Worm (Caenorhabditis elegans) whole organism, L3 larva: Measurements from ENCODE around the gene W06E11.1.

ENCODE experiments used
- ZK546.5 ChIP-seq: sonication (generic microtip); optimal IDR thresholded peaks from 2 replicates; lab custom pipeline; 2017; ENCODE audit warnings: missing biosample characterization, missing genetic modification characterization
- ama-1 ChIP-seq: fragments of 150-350 bp; optimal IDR thresholded peaks from 2 replicates; lab custom pipeline; 2018
- ceh-28 ChIP-seq: fragments of 150-350 bp; optimal IDR thresholded peaks from 2 replicates; lab custom pipeline; 2014; ENCODE audit warnings: missing biosample characterization, missing genetic modification reagents, missing genetic modification characterization
- ceh-82 ChIP-seq: fragments of 150-350 bp; optimal IDR thresholded peaks from 2 replicates; lab custom pipeline; 2014; ENCODE audit warnings: missing biosample characterization, missing genetic modification characterization
- ceh-9 ChIP-seq: sonication (generic microtip); optimal IDR thresholded peaks from 2 replicates; lab custom pipeline; 2018; ENCODE audit warnings: missing biosample characterization, missing genetic modification characterization
- egl-27 ChIP-seq: sonication (generic microtip); optimal IDR thresholded peaks from 4 replicates; lab custom pipeline; 2017; ENCODE audit warnings: missing biosample characterization, missing genetic modification reagents, missing genetic modification characterization
- egl-5 ChIP-seq: fragments of 150-350 bp; optimal IDR thresholded peaks from 2 replicates; lab custom pipeline; 2017; ENCODE audit warnings: missing biosample characterization, missing genetic modification reagents, missing genetic modification characterization, inconsistent platforms
- elt-1 ChIP-seq: fragments of 150-350 bp; optimal IDR thresholded peaks from 2 replicates; lab custom pipeline; 2014; ENCODE audit warnings: missing biosample characterization, missing genetic modification characterization
- elt-2 ChIP-seq: sonication (generic microtip); optimal IDR thresholded peaks from 2 replicates; lab custom pipeline; 2016; ENCODE audit warnings: missing genetic modification reagents, mild to moderate bottlenecking, missing genetic modification characterization, missing compliant biosample characterization
- elt-3 ChIP-seq, 3 experiments: fragments of 150-350 bp in 1 of 3; sonication (generic microtip) in 2 of 3; optimal IDR thresholded peaks; 2 replicates in 2 of 3; 4 replicates in 1 of 3; lab custom pipeline; 2014 to 2017; ENCODE audit warnings: missing biosample characterization in 3 of 3, missing genetic modification characterization in 3 of 3
- fos-1 ChIP-seq: fragments of 150-350 bp; optimal IDR thresholded peaks from 2 replicates; lab custom pipeline; 2014; ENCODE audit warnings: missing biosample characterization, missing genetic modification characterization
- hmg-11 ChIP-seq: sonication (generic microtip); optimal IDR thresholded peaks from 2 replicates; lab custom pipeline; 2016; ENCODE audit warnings: missing genetic modification characterization, missing compliant biosample characterization
- jun-1 ChIP-seq: fragments of 150-350 bp; optimal IDR thresholded peaks from 2 replicates; lab custom pipeline; 2014; ENCODE audit warnings: missing biosample characterization, missing genetic modification reagents, missing genetic modification characterization
- lin-15B ChIP-seq: fragments of 150-350 bp; optimal IDR thresholded peaks from 2 replicates; lab custom pipeline; 2014; ENCODE audit warnings: missing biosample characterization, missing genetic modification characterization
- lsy-12 ChIP-seq: sonication (generic microtip); optimal IDR thresholded peaks from 2 replicates; lab custom pipeline; 2016; ENCODE audit warnings: mild to moderate bottlenecking, missing genetic modification characterization, missing compliant biosample characterization
- nfya-1 ChIP-seq: sonication (generic microtip); optimal IDR thresholded peaks from 2 replicates; lab custom pipeline; 2017; ENCODE audit warnings: missing genetic modification characterization, mild to moderate bottlenecking, missing compliant biosample characterization, antibody characterized with exemption, moderate library complexity; ENCODE audit not compliant: insufficient read depth
- nhr-23 ChIP-seq: fragments of 150-350 bp; optimal IDR thresholded peaks from 2 replicates; lab custom pipeline; 2014; ENCODE audit warnings: missing biosample characterization, missing genetic modification reagents, missing genetic modification characterization
- nhr-237 ChIP-seq: fragments of 150-350 bp; optimal IDR thresholded peaks from 2 replicates; lab custom pipeline; 2014; ENCODE audit warnings: missing biosample characterization, missing genetic modification characterization
- nhr-25 ChIP-seq: sonication (generic microtip); optimal IDR thresholded peaks from 2 replicates; lab custom pipeline; 2017; ENCODE audit warnings: missing biosample characterization, missing genetic modification characterization
- nhr-28 ChIP-seq: fragments of 150-350 bp; optimal IDR thresholded peaks from 2 replicates; lab custom pipeline; 2014; ENCODE audit warnings: missing biosample characterization, missing genetic modification characterization
- nhr-43 ChIP-seq: sonication (generic microtip); optimal IDR thresholded peaks from 2 replicates; lab custom pipeline; 2016; ENCODE audit warnings: mild to moderate bottlenecking, missing genetic modification characterization, missing compliant biosample characterization; ENCODE audit not compliant: poor library complexity, severe bottlenecking
- nhr-67 ChIP-seq: fragments of 150-350 bp; optimal IDR thresholded peaks from 2 replicates; lab custom pipeline; 2014; ENCODE audit warnings: missing biosample characterization, missing genetic modification characterization
- nhr-77 ChIP-seq: fragments of 150-350 bp; optimal IDR thresholded peaks from 2 replicates; lab custom pipeline; 2014; ENCODE audit warnings: missing biosample characterization, missing genetic modification characterization
- pha-4 ChIP-seq: fragments of 150-350 bp; optimal IDR thresholded peaks from 2 replicates; lab custom pipeline; 2014; ENCODE audit warnings: missing biosample characterization, missing genetic modification reagents, missing genetic modification characterization
- pqm-1 ChIP-seq: fragments of 150-350 bp; optimal IDR thresholded peaks from 2 replicates; lab custom pipeline; 2017; ENCODE audit warnings: missing biosample characterization, missing genetic modification characterization, inconsistent platforms
- sea-2 ChIP-seq: fragments of 150-350 bp; sonication (generic microtip); optimal IDR thresholded peaks from 4 replicates; lab custom pipeline; 2014; ENCODE audit warnings: missing biosample characterization, missing genetic modification reagents, missing genetic modification characterization
- skn-1 ChIP-seq: fragments of 150-350 bp; optimal IDR thresholded peaks from 2 replicates; lab custom pipeline; 2014; ENCODE audit warnings: missing biosample characterization, missing genetic modification characterization
- snpc-4 ChIP-seq: fragments of 150-350 bp; optimal IDR thresholded peaks from 2 replicates; lab custom pipeline; 2014; ENCODE audit warnings: missing biosample characterization, missing genetic modification characterization
- tbx-2 ChIP-seq: sonication (generic microtip); optimal IDR thresholded peaks from 2 replicates; lab custom pipeline; 2016; ENCODE audit warnings: mild to moderate bottlenecking, missing genetic modification characterization, missing compliant biosample characterization
- unc-39 ChIP-seq: sonication (generic microtip); optimal IDR thresholded peaks from 4 replicates; lab custom pipeline; 2017; ENCODE audit warnings: missing biosample characterization, missing genetic modification characterization
- ztf-11 ChIP-seq: fragments of 150-350 bp; optimal IDR thresholded peaks from 2 replicates; lab custom pipeline; 2014; ENCODE audit warnings: missing biosample characterization, missing genetic modification characterization
- ztf-4 ChIP-seq: fragments of 150-350 bp; optimal IDR thresholded peaks from 2 replicates; lab custom pipeline; 2014; ENCODE audit warnings: missing biosample characterization, missing genetic modification characterization

Gene W06E11.1

DNA sequence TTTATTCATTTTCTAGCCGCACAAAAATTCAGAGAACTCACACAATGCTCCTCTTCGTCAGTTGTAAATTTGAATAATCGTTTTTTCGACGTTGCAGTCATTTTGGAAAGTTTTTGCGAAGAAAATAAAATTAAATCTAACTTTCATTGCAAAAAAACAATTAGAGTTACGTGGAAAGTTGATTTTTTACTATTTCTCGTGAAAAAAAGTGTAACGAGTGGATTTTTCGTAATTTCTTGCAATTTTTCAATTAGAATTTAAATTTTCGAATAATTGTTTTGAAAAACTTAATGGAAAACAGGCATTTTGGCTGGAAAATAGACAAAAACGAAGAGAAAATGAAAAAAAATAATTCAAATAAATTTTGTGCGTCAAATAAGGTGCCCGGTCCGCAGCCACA is 43.2 kb upstream of the W06E11.1 start, which contains the start of gene Y55B1AR.2:
Gene Y55B1AR.2, minus strand, starts transcription at position 101 of the 400 bp plus-strand sequence.
- TF ChIP-seq lin-15B (tag; lab: Kevin White, UChicago): no peak
- no peak for TF ChIP-seq nhr-28 (tag; lab: Kevin White, UChicago)
- TF ChIP-seq fos-1 (tag; lab: Kevin White, UChicago): no peak
- no peak for TF ChIP-seq egl-27 (tag; lab: Kevin White, UChicago)
- no peak for TF ChIP-seq hmg-11
- TF ChIP-seq nhr-43 (tag; lab: Kevin White, UChicago): no peak
- TF ChIP-seq tbx-2: no peak
- no peak for TF ChIP-seq sea-2 (GFP tag; lab: Kevin White, UChicago)
- TF ChIP-seq, all 47 proteins: peak for 0

- TF ChIP-seq jun-1 (tag; lab: Kevin White, UChicago) (peak; percentile 14), nhr-25 (tag; lab: Kevin White, UChicago) (no peak), elt-2 (tag; lab: Kevin White, UChicago) (peak; percentile 46), pqm-1 (peak; percentile 12)
Measured at ce11 chrIII:599279-599678, 42.6 kb upstream of the W06E11.1 start.

ce11 chrIII:600316-600932 is 41.4 kb upstream of the W06E11.1 start, which contains the start of gene lec-6:
Gene lec-6, minus strand, starts transcription at chrIII:600366.
- TF ChIP-seq ZK546.5 (tag; lab: Kevin White, UChicago): no peak
- TF ChIP-seq fos-1 (tag; lab: Kevin White, UChicago): peak; percentile 85
- TF ChIP-seq lsy-12 (tag; lab: Kevin White, UChicago): no peak
- TF ChIP-seq jun-1 (tag; lab: Kevin White, UChicago): peak; percentile 90
- peak; percentile 56 for TF ChIP-seq skn-1
- no peak for TF ChIP-seq elt-3 (tag; optimal IDR thresholded peaks at IDR 0.05; lab: Kevin White, UChicago)
- peak; percentile 99 for TF ChIP-seq elt-2 (tag; lab: Kevin White, UChicago)
- TF ChIP-seq nhr-237 (tag; lab: Kevin White, UChicago): no peak
- TF ChIP-seq elt-1 (tag; lab: Kevin White, UChicago): no peak
- TF ChIP-seq nhr-77 (tag; lab: Kevin White, UChicago): peak; percentile 48
- TF ChIP-seq pha-4 (tag; lab: Kevin White, UChicago): peak; percentile 97
- no peak for TF ChIP-seq nfya-1 (tag; lab: Kevin White, UChicago)
- peak; percentile 97 for TF ChIP-seq pqm-1
- TF ChIP-seq ama-1: peak; percentile 10
- TF ChIP-seq egl-5: no peak

- TF ChIP-seq unc-39 (tag; lab: Kevin White, UChicago): no peak
- no peak for TF ChIP-seq ceh-28 (tag; lab: Kevin White, UChicago)
- no peak for TF ChIP-seq snpc-4 (tag; lab: Kevin White, UChicago)
- TF ChIP-seq ceh-9: no peak
- TF ChIP-seq ceh-82 (tag; lab: Kevin White, UChicago): no peak
- no peak for TF ChIP-seq nhr-23 (tag; lab: Kevin White, UChicago)
- TF ChIP-seq ZK546.5 (tag; lab: Kevin White, UChicago): no peak
- no peak for TF ChIP-seq jun-1 (tag; lab: Kevin White, UChicago)
- no peak for TF ChIP-seq elt-2 (tag; lab: Kevin White, UChicago)
- TF ChIP-seq pqm-1: no peak
- no peak for TF ChIP-seq fos-1 (tag; lab: Kevin White, UChicago)
- no peak for TF ChIP-seq nhr-67 (tag; lab: Kevin White, UChicago)
- no peak for TF ChIP-seq ztf-4 (tag; lab: Kevin White, UChicago)
- no peak for TF ChIP-seq nhr-43 (tag; lab: Kevin White, UChicago)
- TF ChIP-seq tbx-2: no peak
- TF ChIP-seq, all 47 proteins: peak for 0
Measured at ce11 chrIII:605415-606054, 36.3 kb upstream of the W06E11.1 start, which contains the start of the genes Y55B1AR.4 and ttr-7. Gene Y55B1AR.4, minus strand, starts transcription at chrIII:605515. Gene ttr-7, plus strand, starts transcription at chrIII:606004.

ce11 chrIII:609549-609948 is 32.3 kb upstream of the W06E11.1 start, which contains the start of gene best-17:
Gene best-17, minus strand, starts transcription at chrIII:609649.
- TF ChIP-seq ztf-11 (tag; lab: Kevin White, UChicago): no peak
- TF ChIP-seq, all 47 proteins: peak for 0
